Fruit fly (Drosophila melanogaster) whole organism, larva: ENCODE results near the gene Gos28.

Source experiments
- noc ChIP-seq: fragments of 200-800 bp; sonication (Bioruptor generic); optimal IDR thresholded peaks from 3 replicates; lab custom pipeline; 2019; ENCODE audit warnings: missing biosample characterization, mild to moderate bottlenecking, missing genetic modification characterization, moderate library complexity

The Gos28 gene

dm6 chr3R:18663525-18663924 lies at the start of gene Gos28, which contains the start of gene Cpsf73:
TSS of gene Gos28 (plus strand) at chr3R:18663738.
TSS of gene Cpsf73 (minus strand) at chr3R:18663552.
- TF ChIP-seq noc (tag; lab: Kevin White, UChicago) = peak; percentile 29

DNA sequence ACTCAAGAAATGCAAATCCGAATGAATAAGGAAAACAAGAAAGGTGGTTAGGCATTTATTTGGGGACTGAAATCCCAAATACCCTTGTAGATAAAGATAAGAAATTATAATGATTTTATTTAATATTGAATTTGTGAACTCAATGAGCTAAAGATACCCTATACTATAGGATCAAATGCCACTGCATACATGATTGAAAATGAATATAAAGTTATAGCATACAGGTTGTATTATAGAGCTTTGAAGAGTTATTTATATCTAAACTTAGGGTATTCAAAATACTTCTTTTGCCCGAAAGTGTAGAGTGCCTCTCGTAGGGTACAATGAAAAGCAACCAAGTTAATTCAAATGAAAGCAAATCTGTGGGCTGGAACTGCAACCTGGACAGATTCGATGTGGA lies 47.5 kb upstream of the Gos28 start:
- TF ChIP-seq noc (tag; lab: Kevin White, UChicago) = no peak

DNA sequence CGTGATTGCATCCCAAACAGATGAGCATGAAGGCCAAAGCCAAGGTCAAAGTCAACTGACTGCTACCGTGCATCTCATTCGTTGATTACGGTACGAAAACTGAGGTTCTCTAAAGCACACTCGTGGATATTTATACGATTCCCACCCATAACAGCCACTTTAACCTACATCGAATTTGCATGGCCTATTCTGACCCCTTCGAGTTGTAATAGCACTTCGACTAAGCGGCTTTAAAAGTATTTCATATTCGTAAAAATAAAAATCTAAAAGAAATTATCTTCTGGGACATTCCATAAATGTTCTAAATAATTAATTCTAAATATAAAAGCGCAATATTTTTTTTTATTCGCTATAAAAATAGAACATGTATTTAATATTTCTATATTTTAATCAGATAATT lies 46.1 kb upstream of the Gos28 start, which contains the start of gene CG7695:
Gene CG7695 (minus strand): TSS at position 101 of the 400 bp plus-strand sequence.
- TF ChIP-seq noc (tag; lab: Kevin White, UChicago) = no peak

dm6 chr3R:18619451-18619942 lies 44.0 kb upstream of the Gos28 start:
- TF ChIP-seq noc (tag; lab: Kevin White, UChicago) = no peak

- no peak for TF ChIP-seq noc (tag; lab: Kevin White, UChicago)
Observed at dm6 chr3R:18621230-18621629, 42.3 kb upstream of the Gos28 start, which contains the start of gene CG14304. TSS of gene CG14304 (minus strand) at chr3R:18621327.

- TF ChIP-seq noc (tag; lab: Kevin White, UChicago) = no peak
Observed at dm6 chr3R:18624541-18624940, 39.0 kb upstream of the Gos28 start.

DNA sequence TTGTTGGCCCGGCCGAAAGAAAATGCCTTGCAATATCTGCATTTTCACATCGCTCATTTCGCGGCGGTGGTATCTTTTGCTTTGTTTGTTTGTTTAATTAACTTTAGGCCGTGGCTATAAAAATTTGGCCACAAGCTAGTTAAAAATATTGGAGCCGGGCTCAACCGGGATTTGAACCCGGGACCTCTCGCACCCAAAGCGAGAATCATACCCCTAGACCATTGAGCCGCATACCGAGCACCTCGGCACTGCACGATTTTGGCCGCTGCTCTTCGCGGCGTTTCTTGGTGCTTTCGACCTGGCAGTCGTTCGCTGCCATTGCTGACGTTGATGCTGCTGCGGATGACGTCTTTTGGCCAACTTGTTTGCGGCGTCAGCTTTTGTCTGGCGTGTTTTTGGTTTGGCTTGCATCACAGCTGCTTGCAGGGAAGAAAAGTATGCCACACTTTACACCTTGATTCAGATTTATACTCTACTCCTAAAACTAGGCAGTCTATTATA lies 35.2 kb upstream of the Gos28 start:
- TF ChIP-seq noc (tag; lab: Kevin White, UChicago) = no peak

dm6 chr3R:18633099-18633498 lies 30.4 kb upstream of the Gos28 start:
- no peak for TF ChIP-seq noc (tag; lab: Kevin White, UChicago)

DNA sequence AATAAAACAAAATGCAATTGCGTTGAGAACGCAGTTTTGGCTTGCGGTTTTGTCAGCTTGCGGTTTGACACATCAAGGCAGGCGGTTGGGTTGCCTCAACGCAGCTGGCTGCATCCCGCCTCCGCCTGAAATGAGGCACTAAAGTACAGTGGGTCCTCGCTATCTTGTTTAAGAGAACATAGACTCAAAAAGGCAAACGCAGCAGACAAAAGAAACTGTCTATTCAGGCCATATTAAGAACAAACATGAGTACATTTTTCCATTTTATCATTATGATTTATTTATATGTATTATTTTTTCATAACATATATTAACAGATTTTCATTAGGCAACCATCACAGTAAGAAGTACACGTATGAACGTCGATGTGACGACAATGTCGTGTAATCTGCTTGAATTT lies 23.9 kb upstream of the Gos28 start:
- TF ChIP-seq noc (tag; lab: Kevin White, UChicago) = no peak

DNA sequence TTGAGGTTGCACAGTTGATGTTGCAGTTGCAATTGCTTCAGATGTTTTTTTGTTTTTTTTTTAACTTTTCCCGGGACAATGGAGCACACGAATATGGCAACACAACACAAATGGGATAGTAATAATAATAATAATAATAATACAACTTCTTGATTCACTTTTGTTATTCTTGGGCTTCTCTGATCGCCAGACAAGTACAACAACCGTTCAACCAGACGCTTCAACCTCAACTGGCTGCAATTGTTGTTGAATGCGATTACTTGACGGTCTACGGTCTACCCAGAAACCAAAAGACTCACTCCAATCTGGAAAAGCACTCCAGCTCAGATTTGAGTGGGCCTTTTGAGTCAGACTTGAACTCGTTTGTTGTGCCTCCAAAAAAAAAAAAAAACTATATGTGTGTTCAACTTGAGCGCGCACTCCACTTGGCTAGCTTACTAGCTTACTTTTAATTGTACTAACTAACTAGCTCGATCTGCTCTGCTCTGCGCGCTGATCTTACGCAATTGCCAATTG lies 22.2 kb upstream of the Gos28 start, which contains the start of gene CG14301:
Gene CG14301 (minus strand): TSS at position 216 of the 516 bp plus-strand sequence.
- TF ChIP-seq noc (tag; lab: Kevin White, UChicago) = no peak

DNA sequence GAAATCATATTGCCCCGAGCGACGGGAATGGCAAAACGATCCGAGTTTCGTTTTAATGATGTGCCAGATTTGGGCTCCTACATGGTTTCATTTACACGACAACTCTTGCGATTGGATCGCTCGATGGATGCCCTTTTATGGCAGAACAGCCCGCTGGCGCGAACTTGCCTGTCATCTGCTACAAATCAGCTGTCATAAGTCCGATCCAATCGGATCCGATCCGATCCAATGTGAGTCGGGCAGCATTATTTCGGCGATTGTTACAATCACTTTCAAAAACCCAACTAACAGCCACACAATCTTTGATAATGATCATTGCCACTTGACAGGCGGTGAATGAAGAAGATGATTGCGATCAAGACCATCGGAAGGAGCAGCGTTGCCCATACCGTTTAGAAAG lies 19.9 kb upstream of the Gos28 start:
- TF ChIP-seq noc (tag; lab: Kevin White, UChicago) = no peak

- TF ChIP-seq noc (tag; lab: Kevin White, UChicago) = no peak
Observed at dm6 chr3R:18658380-18658944, 5.1 kb upstream of the Gos28 start.

dm6 chr3R:18658945-18659642 lies 4.4 kb upstream of the Gos28 start, which contains the start of the genes CG31224 and CstF64:
TSS of gene CG31224 (minus strand) at chr3R:18659309.
TSS of gene CstF64 (plus strand) at chr3R:18659618.
- peak; percentile 74 for TF ChIP-seq noc (tag; lab: Kevin White, UChicago)

DNA sequence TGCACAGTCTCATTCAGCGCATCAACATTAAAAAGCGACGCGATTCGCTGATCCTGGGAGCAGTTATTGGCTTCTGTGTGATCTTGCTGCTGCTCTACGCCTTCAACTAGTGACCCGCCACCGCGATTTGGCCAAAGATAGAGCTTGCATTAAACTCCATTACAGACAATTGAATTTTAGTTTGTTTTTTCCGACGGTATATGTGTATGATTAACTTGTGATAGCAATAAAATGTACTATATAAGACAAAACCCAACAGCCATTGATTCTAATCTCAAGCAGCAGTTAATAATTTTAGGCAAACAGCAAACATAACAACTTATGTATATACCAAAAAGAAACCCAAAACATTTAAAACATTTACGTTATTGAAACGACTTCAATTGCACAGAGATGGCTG lies 1.5 kb downstream of the Gos28 start, which contains the start of gene CG31231:
Gene CG31231 (plus strand): TSS at position 301 of the 400 bp plus-strand sequence.
- TF ChIP-seq noc (tag; lab: Kevin White, UChicago) = no peak

dm6 chr3R:18667659-18668248 lies 4.2 kb downstream of the Gos28 start, which contains the start of gene CG31229:
TSS of gene CG31229 (plus strand) at chr3R:18667852.
- TF ChIP-seq noc (tag; lab: Kevin White, UChicago) = no peak

DNA sequence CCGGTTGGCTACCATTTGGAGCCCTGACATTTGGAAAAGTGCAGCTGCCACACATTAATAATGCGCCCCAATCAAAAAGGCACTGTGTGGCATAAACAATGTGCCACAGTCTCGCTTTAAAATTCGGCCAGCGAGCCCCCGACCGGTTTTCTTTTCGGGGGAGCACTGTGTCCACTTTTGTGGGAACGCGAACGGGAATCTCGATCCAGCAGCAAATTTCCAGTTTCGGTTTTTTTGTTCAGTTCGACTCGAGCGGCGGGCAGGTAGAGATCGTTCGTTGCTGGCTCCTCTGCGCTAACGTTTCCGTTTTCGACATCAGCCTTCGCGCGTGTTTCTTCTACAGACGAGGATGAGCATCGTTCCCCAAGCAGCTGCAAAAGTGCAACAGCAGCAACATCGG lies 5.6 kb downstream of the Gos28 start, which contains the start of gene CG7702:
Gene CG7702 (plus strand): TSS at position 239 of the 400 bp plus-strand sequence.
- no peak for TF ChIP-seq noc (tag; lab: Kevin White, UChicago)
